Worm (Caenorhabditis elegans): ENCODE data around the gene rol-1.

The rol-1 gene

ce11 chrII:12208741-12209140, 36.4 kb downstream of the rol-1 start:
- TF ChIP-seq hmbx-1 (tag; optimal IDR thresholded peaks at IDR 0.05), result no peak
- no peak for TF ChIP-seq sea-1 (GFP tag; conservative IDR thresholded peaks at IDR 0.05)
- TF ChIP-seq F13C5.2 (tag; optimal IDR thresholded peaks at IDR 0.05), result no peak
- TF ChIP-seq flt-1 (GFP tag; IDR thresholded peaks at IDR 0.05), result no peak
- TF ChIP-seq B0310.2 (tag; optimal IDR thresholded peaks at IDR 0.05), result no peak
- no peak for TF ChIP-seq hnd-1 (tag; optimal IDR thresholded peaks at IDR 0.05)
- TF ChIP-seq tra-4 (tag; optimal IDR thresholded peaks at IDR 0.05), result no peak
- TF ChIP-seq scrt-1 (GFP tag; IDR thresholded peaks at IDR 0.05), result no peak
- TF ChIP-seq hmg-4 (GFP tag; optimal IDR thresholded peaks at IDR 0.05), result no peak
- TF ChIP-seq ceh-13 (GFP tag; optimal IDR thresholded peaks at IDR 0.05), result no peak
- TF ChIP-seq tbx-37 (GFP tag; conservative IDR thresholded peaks at IDR 0.05), result no peak

ce11 chrII:12211652-12212245, 39.4 kb downstream of the rol-1 start:
- TF ChIP-seq F13C5.2 (tag; optimal IDR thresholded peaks at IDR 0.05), result no peak

ce11 chrII:12214562-12214961, 42.2 kb downstream of the rol-1 start:
- TF ChIP-seq B0310.2 (tag; optimal IDR thresholded peaks at IDR 0.05) (peak; percentile 45), flt-1 (GFP tag; IDR thresholded peaks at IDR 0.05) (no peak)

ce11 chrII:12222524-12222923, 50.2 kb downstream of the rol-1 start:
- TF ChIP-seq hmg-4 (GFP tag; optimal IDR thresholded peaks at IDR 0.05), result peak; percentile 70
- TF ChIP-seq ceh-36 (tag; optimal IDR thresholded peaks at IDR 0.05), result no peak
- no peak for TF ChIP-seq tra-4 (tag; optimal IDR thresholded peaks at IDR 0.05)
- no peak for TF ChIP-seq ceh-13 (GFP tag; optimal IDR thresholded peaks at IDR 0.05)
- TF ChIP-seq F13C5.2 (tag; optimal IDR thresholded peaks at IDR 0.05), result peak; percentile 50
- no peak for TF ChIP-seq flt-1 (GFP tag; IDR thresholded peaks at IDR 0.05)
- TF ChIP-seq aly-1 (tag; optimal IDR thresholded peaks at IDR 0.05), result peak; percentile 64
- no peak for TF ChIP-seq sea-1 (GFP tag; conservative IDR thresholded peaks at IDR 0.05)
- no peak for TF ChIP-seq ama-1 (optimal IDR thresholded peaks at IDR 0.05)
- no peak for TF ChIP-seq pes-1 (GFP tag; IDR thresholded peaks at IDR 0.05)
- TF ChIP-seq scrt-1 (GFP tag; IDR thresholded peaks at IDR 0.05), result no peak
- peak; percentile 22 for TF ChIP-seq ets-7 (tag; optimal IDR thresholded peaks at IDR 0.05)
- no peak for TF ChIP-seq tbx-11 (GFP tag; IDR thresholded peaks at IDR 0.05)
- TF ChIP-seq tbx-37 (GFP tag; conservative IDR thresholded peaks at IDR 0.05), result no peak
- no peak for TF ChIP-seq hnd-1 (tag; optimal IDR thresholded peaks at IDR 0.05)

- no peak for TF ChIP-seq hnd-1 (tag; optimal IDR thresholded peaks at IDR 0.05)
- TF ChIP-seq tbx-37 (GFP tag; conservative IDR thresholded peaks at IDR 0.05), result no peak
- TF ChIP-seq hmbx-1 (tag; optimal IDR thresholded peaks at IDR 0.05), result no peak
- no peak for TF ChIP-seq tbx-11 (GFP tag; IDR thresholded peaks at IDR 0.05)
- no peak for TF ChIP-seq pes-1 (GFP tag; IDR thresholded peaks at IDR 0.05)
- no peak for TF ChIP-seq F13C5.2 (tag; optimal IDR thresholded peaks at IDR 0.05)
- TF ChIP-seq ama-1 (optimal IDR thresholded peaks at IDR 0.05), result no peak
- TF ChIP-seq ceh-36 (tag; optimal IDR thresholded peaks at IDR 0.05), result no peak
- no peak for TF ChIP-seq hmg-4 (GFP tag; optimal IDR thresholded peaks at IDR 0.05)
- no peak for TF ChIP-seq tra-4 (tag; optimal IDR thresholded peaks at IDR 0.05)
- no peak for TF ChIP-seq aly-1 (tag; optimal IDR thresholded peaks at IDR 0.05)
- TF ChIP-seq ets-7 (tag; optimal IDR thresholded peaks at IDR 0.05), result no peak
- TF ChIP-seq flt-1 (GFP tag; IDR thresholded peaks at IDR 0.05), result no peak
- no peak for TF ChIP-seq B0310.2 (tag; optimal IDR thresholded peaks at IDR 0.05)
- no peak for TF ChIP-seq ceh-13 (GFP tag; optimal IDR thresholded peaks at IDR 0.05)
- no peak for TF ChIP-seq scrt-1 (GFP tag; IDR thresholded peaks at IDR 0.05)
- no peak for TF ChIP-seq sea-1 (GFP tag; conservative IDR thresholded peaks at IDR 0.05)
Observed at ce11 chrII:12224916-12225406, 52.6 kb downstream of the rol-1 start, which contains the start of the genes pqn-87 and rsr-2. Gene pqn-87, minus strand, starts transcription at chrII:12225086. Gene rsr-2, plus strand, starts transcription at chrII:12225356.
